Fruit fly (Drosophila melanogaster) whole organism, embryonic: ENCODE results near the gene Cyp4d1.

Experiments used
- Ada2b ChIP-seq: fragments of 200-800 bp; sonication (Bioruptor generic); IDR thresholded peaks from 2 replicates; pipeline ENCODE4 v1.3.6; 2022; ENCODE audit warnings: missing biosample characterization, missing genetic modification characterization
- BtbVII ChIP-seq: fragments of 200-800 bp; sonication (Bioruptor generic); optimal IDR thresholded peaks from 3 replicates; lab custom pipeline; 2017; ENCODE audit warnings: missing biosample characterization, mild to moderate bottlenecking, missing genetic modification characterization
- CG13296 ChIP-seq: fragments of 200-800 bp; sonication (Bioruptor generic); optimal IDR thresholded peaks from 3 replicates; lab custom pipeline; 2018; ENCODE audit warnings: missing biosample characterization, mild to moderate bottlenecking, missing genetic modification characterization
- CG13624 ChIP-seq: fragments of 200-800 bp; sonication (Bioruptor generic); optimal IDR thresholded peaks from 2 replicates; lab custom pipeline; 2016; ENCODE audit warnings: missing biosample characterization, missing genetic modification characterization
- CG15269 ChIP-seq: fragments of 200-800 bp; sonication (Bioruptor generic); optimal IDR thresholded peaks from 2 replicates; lab custom pipeline; 2018; ENCODE audit warnings: missing biosample characterization, mild to moderate bottlenecking, missing genetic modification characterization, moderate library complexity
- CG18599 ChIP-seq: fragments of 200-800 bp; sonication (Bioruptor generic); optimal IDR thresholded peaks from 3 replicates; lab custom pipeline; 2017; ENCODE audit warnings: missing biosample characterization, missing genetic modification characterization, mild to moderate bottlenecking, moderate library complexity, missing genetic modification reagents
- CG2120 ChIP-seq: fragments of 200-800 bp; sonication (Bioruptor generic); optimal IDR thresholded peaks from 3 replicates; lab custom pipeline; 2016; ENCODE audit warnings: missing biosample characterization, missing genetic modification characterization
- CG2678 ChIP-seq: fragments of 200-800 bp; sonication (Bioruptor generic); optimal IDR thresholded peaks from 3 replicates; lab custom pipeline; 2019; ENCODE audit warnings: missing biosample characterization, mild to moderate bottlenecking, missing genetic modification characterization, moderate library complexity
- CG2875 ChIP-seq: fragments of 200-800 bp; sonication (Bioruptor generic); optimal IDR thresholded peaks from 2 replicates; lab custom pipeline; 2017; ENCODE audit warnings: missing biosample characterization, mild to moderate bottlenecking, missing genetic modification characterization, missing genetic modification reagents
- CG30431 ChIP-seq: fragments of 200-800 bp; sonication (Bioruptor generic); optimal IDR thresholded peaks from 2 replicates; lab custom pipeline; 2017; ENCODE audit warnings: missing biosample characterization, missing genetic modification characterization
- CG3065 ChIP-seq: fragments of 200-800 bp; sonication (Bioruptor generic); optimal IDR thresholded peaks from 2 replicates; lab custom pipeline; 2016; ENCODE audit warnings: missing biosample characterization, missing genetic modification characterization
- CG3163 ChIP-seq: fragments of 200-800 bp; sonication (Bioruptor generic); optimal IDR thresholded peaks from 3 replicates; lab custom pipeline; 2016; ENCODE audit warnings: missing biosample characterization, missing genetic modification characterization
- CG3281 ChIP-seq: fragments of 200-800 bp; sonication (Bioruptor generic); optimal IDR thresholded peaks from 3 replicates; lab custom pipeline; 2017; ENCODE audit warnings: missing biosample characterization, mild to moderate bottlenecking, missing genetic modification characterization
- CG3726 ChIP-seq: fragments of 200-800 bp; sonication (Bioruptor generic); IDR thresholded peaks from 3 replicates; pipeline ENCODE4, ENCODE4 v1.3.6; 2022; ENCODE audit warnings: missing biosample characterization, missing genetic modification characterization
- CG3995 ChIP-seq: fragments of 200-800 bp; sonication (Bioruptor generic); optimal IDR thresholded peaks from 3 replicates; lab custom pipeline; 2016; ENCODE audit warnings: missing biosample characterization, missing genetic modification characterization
- CG7745 ChIP-seq: fragments of 200-800 bp; sonication (Bioruptor generic); optimal IDR thresholded peaks from 2 replicates; lab custom pipeline; 2018; ENCODE audit warnings: missing biosample characterization, mild to moderate bottlenecking, missing genetic modification characterization, moderate library complexity
- CG7839 ChIP-seq: fragments of 200-800 bp; sonication (Bioruptor generic); optimal IDR thresholded peaks from 3 replicates; lab custom pipeline; 2018; ENCODE audit warnings: missing biosample characterization, mild to moderate bottlenecking, missing genetic modification characterization, moderate library complexity
- CG7963 ChIP-seq: fragments of 200-800 bp; sonication (Bioruptor generic); IDR thresholded peaks from 3 replicates; pipeline ENCODE4 v1.3.6; 2022; ENCODE audit warnings: missing biosample characterization, missing genetic modification characterization; ENCODE audit not compliant: partially characterized antibody
- CG8290 ChIP-seq, 3 experiments: fragments of 200-800 bp; sonication (Bioruptor generic); optimal IDR thresholded peaks; 2 replicates each; lab custom pipeline; 2016 to 2019; ENCODE audit warnings: missing biosample characterization in 3 of 3, missing genetic modification characterization in 3 of 3, mild to moderate bottlenecking in 2 of 3, moderate library complexity in 1 of 3
- Deaf1 ChIP-seq: fragments of 200-800 bp; optimal IDR thresholded peaks from 3 replicates; lab custom pipeline; 2019; ENCODE audit warnings: missing biosample characterization, mild to moderate bottlenecking, missing genetic modification characterization, moderate library complexity
- GATAe ChIP-seq: fragments of 200-800 bp; sonication (Bioruptor generic); conservative IDR thresholded peaks from 2 replicates; pipeline ENCODE4 v1.3.6; 2022; ENCODE audit warnings: missing biosample characterization, missing genetic modification characterization
- Meics ChIP-seq: fragments of 200-800 bp; sonication (Bioruptor generic); optimal IDR thresholded peaks from 2 replicates; lab custom pipeline; 2017; ENCODE audit warnings: missing biosample characterization, mild to moderate bottlenecking, missing genetic modification characterization
- Oli ChIP-seq: fragments of 200-800 bp; sonication (Bioruptor generic); optimal IDR thresholded peaks from 2 replicates; lab custom pipeline; 2018; ENCODE audit warnings: missing biosample characterization, mild to moderate bottlenecking, missing genetic modification characterization, moderate library complexity
- PHDP ChIP-seq: fragments of 200-800 bp; sonication (Bioruptor generic); optimal IDR thresholded peaks from 3 replicates; lab custom pipeline; 2018; ENCODE audit warnings: missing biosample characterization, mild to moderate bottlenecking, missing genetic modification characterization, moderate library complexity
- bcd ChIP-seq: fragments of 200-800 bp; sonication (Bioruptor generic); optimal IDR thresholded peaks from 2 replicates; lab custom pipeline; 2017; ENCODE audit warnings: missing biosample characterization, mild to moderate bottlenecking, missing genetic modification characterization
- ci ChIP-seq: fragments of 200-800 bp; sonication (Bioruptor generic); IDR thresholded peaks from 3 replicates; pipeline ENCODE4 v1.3.6; 2022; ENCODE audit warnings: missing biosample characterization, missing genetic modification characterization
- cwo ChIP-seq: fragments of 200-800 bp; sonication (Bioruptor generic); optimal IDR thresholded peaks from 3 replicates; lab custom pipeline; 2017; ENCODE audit warnings: missing biosample characterization, missing genetic modification characterization, mild to moderate bottlenecking, moderate library complexity, missing genetic modification reagents
- grau ChIP-seq: fragments of 200-800 bp; optimal IDR thresholded peaks from 3 replicates; lab custom pipeline; 2019; ENCODE audit warnings: missing biosample characterization, mild to moderate bottlenecking, missing genetic modification characterization, moderate library complexity
- grn ChIP-seq: fragments of 200-800 bp; sonication (Bioruptor generic); optimal IDR thresholded peaks from 3 replicates; lab custom pipeline; 2017; ENCODE audit warnings: missing biosample characterization, missing genetic modification characterization
- h ChIP-seq: fragments of >200 bp; optimal IDR thresholded peaks from 2 replicates; lab custom pipeline; 2017
- her ChIP-seq: fragments of 200-800 bp; sonication (Bioruptor generic); optimal IDR thresholded peaks from 2 replicates; lab custom pipeline; 2016; ENCODE audit warnings: missing biosample characterization, missing genetic modification characterization
- kah ChIP-seq: fragments of 200-800 bp; sonication (Bioruptor generic); optimal IDR thresholded peaks from 2 replicates; lab custom pipeline; 2018; ENCODE audit warnings: missing biosample characterization, mild to moderate bottlenecking, missing genetic modification characterization
- lab ChIP-seq: fragments of 200-800 bp; sonication (Bioruptor generic); optimal IDR thresholded peaks from 3 replicates; lab custom pipeline; 2017; ENCODE audit warnings: missing biosample characterization, missing genetic modification characterization, mild to moderate bottlenecking, moderate library complexity, missing genetic modification reagents
- lmd ChIP-seq: fragments of 200-800 bp; sonication (Bioruptor generic); IDR thresholded peaks from 2 replicates; pipeline ENCODE4 v1.3.6; 2022; ENCODE audit warnings: missing biosample characterization, missing genetic modification characterization
- lola ChIP-seq, 3 experiments: fragments of >200 bp in 2 of 3; fragments of 200-800 bp in 1 of 3; sonication (Bioruptor generic) in 1 of 3; optimal IDR thresholded peaks; 2 replicates each; lab custom pipeline; 2017 to 2019; ENCODE audit warnings: missing biosample characterization in 3 of 3, missing genetic modification characterization in 3 of 3, mild to moderate bottlenecking in 1 of 3, moderate library complexity in 1 of 3
- mirr ChIP-seq: fragments of 200-800 bp; sonication (Bioruptor generic); optimal IDR thresholded peaks from 3 replicates; lab custom pipeline; 2018; ENCODE audit warnings: missing biosample characterization, mild to moderate bottlenecking, missing genetic modification characterization
- org-1 ChIP-seq: fragments of 200-800 bp; sonication (Bioruptor generic); optimal IDR thresholded peaks from 2 replicates; lab custom pipeline; 2017; ENCODE audit warnings: missing biosample characterization, missing genetic modification characterization
- otp ChIP-seq: fragments of 200-800 bp; sonication (Bioruptor generic); IDR thresholded peaks from 3 replicates; pipeline ENCODE4, ENCODE4 v1.3.6; 2022; ENCODE audit warnings: missing biosample characterization, missing genetic modification characterization
- row ChIP-seq: fragments of 200-800 bp; sonication (Bioruptor generic); IDR thresholded peaks from 3 replicates; pipeline ENCODE4 v1.3.6; 2022; ENCODE audit warnings: missing biosample characterization, missing genetic modification characterization
- sd ChIP-seq: fragments of 200-800 bp; sonication (Bioruptor generic); optimal IDR thresholded peaks from 3 replicates; lab custom pipeline; 2018; ENCODE audit warnings: missing biosample characterization, mild to moderate bottlenecking, missing genetic modification characterization, moderate library complexity
- slbo ChIP-seq: fragments of 200-800 bp; sonication (Bioruptor generic); IDR thresholded peaks from 2 replicates; pipeline ENCODE4 v1.3.6; 2022; ENCODE audit warnings: missing biosample characterization, missing genetic modification characterization
- zf30C ChIP-seq: fragments of 200-800 bp; sonication (Bioruptor generic); optimal IDR thresholded peaks from 3 replicates; lab custom pipeline; 2018; ENCODE audit warnings: missing biosample characterization, mild to moderate bottlenecking, missing genetic modification characterization

Cyp4d1 gene

dm6 chrX:2161020-2161419 lies 960 bp downstream of the Cyp4d1 start (continued):
- TF ChIP-seq CG3163 (no peak), CG8290 (GFP tag; optimal IDR thresholded peaks at IDR 0.05; lab: Kevin White, UChicago) (no peak), CG8290 (tag; optimal IDR thresholded peaks at IDR 0.05; lab: Kevin White, UChicago) (peak in 1 of 2 experiments; percentile 71), lab (GFP tag; lab: Kevin White, UChicago) (peak; percentile 60), sd (peak; percentile 37), CG7745 (tag; lab: Kevin White, UChicago) (no peak), mirr (GFP tag; lab: Kevin White, UChicago) (peak; percentile 68), CG3995 (GFP tag; lab: Kevin White, UChicago) (no peak), CG13624 (GFP tag; lab: Kevin White, UChicago) (no peak), PHDP (tag; lab: Kevin White, UChicago) (no peak), cwo (GFP tag; lab: Kevin White, UChicago) (peak; percentile 55), GATAe (peak; percentile 82), grau (tag; lab: Kevin White, UChicago) (peak; percentile 8), her (GFP tag; lab: Kevin White, UChicago) (no peak), otp (GFP tag; lab: Robert Waterston, UW) (no peak), CG18599 (GFP tag; lab: Kevin White, UChicago) (peak; percentile 72), CG2875 (no peak), ci (GFP tag; lab: Robert Waterston, UW) (0 out of 3 replicates have a peak, but pooled peaks have one; percentile 19), CG30431 (no peak), zf30C (GFP tag; lab: Kevin White, UChicago) (peak; percentile 71), CG15269 (tag; lab: Kevin White, UChicago) (peak; percentile 46), CG3065 (GFP tag; lab: Kevin White, UChicago) (no peak), CG3726 (GFP tag; lab: Robert Waterston, UW) (no peak), slbo (GFP tag; lab: Robert Waterston, UW) (peak; percentile 52; the same call in 1 of the 2 replicates), bcd (GFP tag; lab: Kevin White, UChicago) (no peak), CG7839 (tag; lab: Kevin White, UChicago) (peak; percentile 18), CG13296 (GFP tag; lab: Kevin White, UChicago) (peak; percentile 15), grn (GFP tag; lab: Kevin White, UChicago) (peak; percentile 85), kah (GFP tag; lab: Kevin White, UChicago) (no peak), CG2678 (tag; lab: Kevin White, UChicago) (peak; percentile 39), org-1 (GFP tag; lab: Kevin White, UChicago) (no peak), CG7963 (GFP tag; lab: Robert Waterston, UW) (no peak), Ada2b (GFP tag; lab: Robert Waterston, UW) (0 out of 2 replicates have a peak, but pooled peaks have one; percentile 10), lola (GFP tag; optimal IDR thresholded peaks at IDR 0.05; lab: Kevin White, UChicago) (no peak), lmd (GFP tag; lab: Robert Waterston, UW) (peak; percentile 27; the same call in 1 of the 2 replicates), Meics (GFP tag; lab: Kevin White, UChicago) (peak; percentile 39), CG3281 (GFP tag; lab: Kevin White, UChicago) (peak; percentile 16), Deaf1 (tag; lab: Kevin White, UChicago) (peak; percentile 58), CG2120 (GFP tag; lab: Kevin White, UChicago) (peak; percentile 55), BtbVII (GFP tag; lab: Kevin White, UChicago) (peak; percentile 23), Oli (no peak), row (peak; percentile 78), h (lab: Kevin White, UChicago) (no peak)
